Fruit fly (Drosophila melanogaster) whole organism, adult: Measurements from ENCODE around the gene Coq4.

ENCODE experiments used
- CG14711 ChIP-seq: fragments of 200-800 bp; sonication (Bioruptor generic); optimal IDR thresholded peaks from 2 replicates; lab custom pipeline; 2018; ENCODE audit warnings: missing biosample characterization, mild to moderate bottlenecking, missing genetic modification characterization, moderate library complexity
- CG7101 ChIP-seq: fragments of 200-800 bp; sonication (Bioruptor generic); optimal IDR thresholded peaks from 2 replicates; lab custom pipeline; 2018; ENCODE audit warnings: missing biosample characterization, mild to moderate bottlenecking, missing genetic modification characterization, moderate library complexity
- Hr96 ChIP-seq: fragments of 200-800 bp; sonication (Bioruptor generic); optimal IDR thresholded peaks from 2 replicates; lab custom pipeline; 2016; ENCODE audit warnings: missing biosample characterization, missing genetic modification characterization
- Mnt ChIP-seq: fragments of 200-800 bp; sonication (Bioruptor generic); optimal IDR thresholded peaks from 2 replicates; lab custom pipeline; 2016; ENCODE audit warnings: missing biosample characterization, mild to moderate bottlenecking, missing genetic modification characterization
- cic ChIP-seq: fragments of 200-800 bp; sonication (Bioruptor generic); optimal IDR thresholded peaks from 2 replicates; lab custom pipeline; 2017; ENCODE audit warnings: missing biosample characterization, mild to moderate bottlenecking, missing genetic modification characterization, moderate library complexity
- kay ChIP-seq: fragments of 200-800 bp; sonication (Bioruptor generic); peaks from one replicate; lab custom pipeline; 2016; ENCODE audit warnings: missing biosample characterization, missing genetic modification characterization, borderline replicate concordance

DNA sequence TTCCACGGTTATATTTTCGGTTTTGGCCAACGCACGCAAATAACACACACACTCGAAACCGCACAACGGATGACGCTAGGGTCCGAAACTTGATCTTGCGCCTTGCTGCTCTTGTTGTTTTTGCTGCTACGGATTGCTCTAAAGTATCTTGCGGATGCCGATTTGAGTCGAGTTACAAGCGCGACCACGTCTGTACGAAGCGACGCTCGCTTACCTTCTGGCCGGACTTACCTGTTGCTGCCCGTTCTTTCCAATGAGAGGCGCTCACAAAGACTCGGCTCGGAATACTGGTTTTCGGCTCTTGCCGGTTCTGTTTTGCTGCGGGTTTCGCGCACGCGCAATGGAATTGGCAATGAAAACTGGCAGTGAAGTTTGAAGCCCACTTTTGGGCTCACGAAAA lies 54.1 kb downstream of the Coq4 start, which contains the start of gene Cad74A:
- TF ChIP-seq CG14711 (no peak), Hr96 (GFP tag; lab: Kevin White, UChicago) (no peak), cic (no peak), CG7101 (no peak), Mnt (GFP tag; lab: Kevin White, UChicago) (no peak), kay (GFP tag; lab: Kevin White, UChicago) (no peak)
